Fruit fly (Drosophila melanogaster): Measurements from ENCODE around the gene Cog4.

Gene Cog4

dm6 chr2L:10519225-10519624 is 30.8 kb upstream of the Cog4 start (continued):
- TF ChIP-seq Hey (tag; optimal IDR thresholded peaks at IDR 0.05) (no peak), Mes4 (GFP tag; optimal IDR thresholded peaks at IDR 0.05) (no peak), Abd-B (GFP tag; optimal IDR thresholded peaks at IDR 0.05) (peak; percentile 7), Opbp (GFP tag; IDR thresholded peaks at IDR 0.05; ENCODE audit: partially characterized antibody) (no peak), CG17328 (GFP tag; IDR thresholded peaks at IDR 0.05) (0 out of 2 replicates have a peak, but pooled peaks have one; percentile 45), CG6854 (GFP tag; optimal IDR thresholded peaks at IDR 0.05) (peak; percentile 26), tap (tag; optimal IDR thresholded peaks at IDR 0.05) (peak; percentile 54), CG12299 (tag; optimal IDR thresholded peaks at IDR 0.05) (peak; percentile 31), Lim3 (GFP tag; IDR thresholded peaks at IDR 0.05) (no peak), B-H2 (GFP tag; optimal IDR thresholded peaks at IDR 0.05) (no peak), lola (GFP tag; optimal IDR thresholded peaks at IDR 0.05) (no peak), jigr1 (GFP tag; IDR thresholded peaks at IDR 0.05) (no peak), toy (GFP tag; IDR thresholded peaks at IDR 0.05) (no peak), D19B (GFP tag; optimal IDR thresholded peaks at IDR 0.05) (peak; percentile 49), Jarid2 (GFP tag; optimal IDR thresholded peaks at IDR 0.05) (no peak), CG10959 (GFP tag; IDR thresholded peaks at IDR 0.05) (no peak), CG6272 (GFP tag; IDR thresholded peaks at IDR 0.05) (0 out of 2 replicates have a peak, but pooled peaks have one; percentile 32), Hr39 (optimal IDR thresholded peaks at IDR 0.05) (no peak), org-1 (GFP tag; optimal IDR thresholded peaks at IDR 0.05) (peak; percentile 50), ERR (GFP tag; optimal IDR thresholded peaks at IDR 0.05) (no peak), Side (GFP tag; optimal IDR thresholded peaks at IDR 0.05) (peak; percentile 19), az2 (GFP tag; optimal IDR thresholded peaks at IDR 0.05) (no peak), CG18476 (GFP tag; optimal IDR thresholded peaks at IDR 0.05) (peak; percentile 44), Tbp (GFP tag; optimal IDR thresholded peaks at IDR 0.05) (no peak), Hr3 (GFP tag; optimal IDR thresholded peaks at IDR 0.05) (peak; percentile 36), CoRest (tag; optimal IDR thresholded peaks at IDR 0.05) (peak; percentile 53), pan (optimal IDR thresholded peaks at IDR 0.05) (no peak), pan (GFP tag; optimal IDR thresholded peaks at IDR 0.05 in 1 of 2, IDR thresholded peaks at IDR 0.05 in 1 of 2) (peak in 1 of 2 experiments; percentile 70), Ada2b (GFP tag; IDR thresholded peaks at IDR 0.05) (peak; percentile 58), CG3281 (GFP tag; optimal IDR thresholded peaks at IDR 0.05) (peak; percentile 66), zf30C (GFP tag; optimal IDR thresholded peaks at IDR 0.05) (no peak), unpg (GFP tag; optimal IDR thresholded peaks at IDR 0.05) (peak; percentile 67), CG30431 (GFP tag; optimal IDR thresholded peaks at IDR 0.05) (no peak), CG8944 (GFP tag; optimal IDR thresholded peaks at IDR 0.05) (no peak), Bteb2 (GFP tag; optimal IDR thresholded peaks at IDR 0.05) (peak; percentile 38), CG17385 (GFP tag; optimal IDR thresholded peaks at IDR 0.05) (peak; percentile 48), Trl (optimal IDR thresholded peaks at IDR 0.05) (no peak), Trl (GFP tag; optimal IDR thresholded peaks at IDR 0.05) (peak; percentile 54), CHES-1-like (GFP tag; optimal IDR thresholded peaks at IDR 0.05) (peak; percentile 23), CG10267 (tag; optimal IDR thresholded peaks at IDR 0.05) (peak; percentile 36), BtbVII (GFP tag; optimal IDR thresholded peaks at IDR 0.05) (peak; percentile 55), pb (GFP tag; optimal IDR thresholded peaks at IDR 0.05) (no peak), p53 (GFP tag; optimal IDR thresholded peaks at IDR 0.05) (no peak), row (GFP tag; IDR thresholded peaks at IDR 0.05) (peak; percentile 84), Nf-YC (tag; optimal IDR thresholded peaks at IDR 0.05) (no peak), lov (optimal IDR thresholded peaks at IDR 0.05) (no peak), lov (GFP tag; IDR thresholded peaks at IDR 0.05) (no peak), CG9437 (GFP tag; optimal IDR thresholded peaks at IDR 0.05) (no peak), sc (optimal IDR thresholded peaks at IDR 0.05) (no peak), sc (GFP tag; optimal IDR thresholded peaks at IDR 0.05) (no peak), CG9817 (tag; optimal IDR thresholded peaks at IDR 0.05) (peak; percentile 47), hbn (GFP tag; IDR thresholded peaks at IDR 0.05; ENCODE audit: partially characterized antibody) (no peak), cato (GFP tag; optimal IDR thresholded peaks at IDR 0.05; ENCODE audit: borderline replicate concordance) (no peak)

Data from whole organism, embryonic.